Fruit fly (Drosophila melanogaster): ENCODE measurements around the gene hng3.

hng3 gene

dm6 chr3L:718378-718777 is 36.9 kb downstream of the hng3 start:
- TF ChIP-seq Eip78C (GFP tag) (peak; percentile 21), CG32006 (GFP tag; optimal IDR thresholded peaks at IDR 0.05) (peak; percentile 0), Hr39 (GFP tag; optimal IDR thresholded peaks at IDR 0.05) (no peak)

- no peak for TF ChIP-seq Hr4 (GFP tag; optimal IDR thresholded peaks at IDR 0.05)
- TF ChIP-seq Hr38 (GFP tag; optimal IDR thresholded peaks at IDR 0.05) = no peak
- no peak for TF ChIP-seq dac (GFP tag; optimal IDR thresholded peaks at IDR 0.05)
- TF ChIP-seq spab (GFP tag; optimal IDR thresholded peaks at IDR 0.05) = no peak
- no peak for TF ChIP-seq Sox15 (GFP tag; optimal IDR thresholded peaks at IDR 0.05)
- TF ChIP-seq Lpt (GFP tag; optimal IDR thresholded peaks at IDR 0.05) = no peak
- no peak for TF ChIP-seq CG10669 (GFP tag; optimal IDR thresholded peaks at IDR 0.05)
- no peak for TF ChIP-seq Blimp-1 (GFP tag; optimal IDR thresholded peaks at IDR 0.05)
- peak; percentile 13 for TF ChIP-seq Eip75B (GFP tag; optimal IDR thresholded peaks at IDR 0.05)
- TF ChIP-seq fd85E (GFP tag; optimal IDR thresholded peaks at IDR 0.05) = no peak
- TF ChIP-seq Met (GFP tag; optimal IDR thresholded peaks at IDR 0.05) = peak; percentile 5
- no peak for TF ChIP-seq Ets96B (tag; optimal IDR thresholded peaks at IDR 0.05)
- TF ChIP-seq CG6854 (GFP tag; optimal IDR thresholded peaks at IDR 0.05) = no peak
- TF ChIP-seq CG3919 (GFP tag; optimal IDR thresholded peaks at IDR 0.05) = no peak
- TF ChIP-seq CG6808 (GFP tag; optimal IDR thresholded peaks at IDR 0.05) = no peak
- peak; percentile 19 for TF ChIP-seq esn (GFP tag; optimal IDR thresholded peaks at IDR 0.05)
- no peak for TF ChIP-seq CG4318 (GFP tag; optimal IDR thresholded peaks at IDR 0.05)
- no peak for TF ChIP-seq cyc (GFP tag; optimal IDR thresholded peaks at IDR 0.05)
- no peak for TF ChIP-seq CG34406 (GFP tag; optimal IDR thresholded peaks at IDR 0.05)
- no peak for TF ChIP-seq CG11902 (GFP tag; optimal IDR thresholded peaks at IDR 0.05)
- no peak for TF ChIP-seq vri (GFP tag; optimal IDR thresholded peaks at IDR 0.05)
- TF ChIP-seq Gug (GFP tag; IDR thresholded peaks at IDR 0.05) = no peak
- no peak for TF ChIP-seq pdm3 (GFP tag; optimal IDR thresholded peaks at IDR 0.05)
- TF ChIP-seq eg (GFP tag; IDR thresholded peaks at IDR 0.05) = no peak
- no peak for TF ChIP-seq CG3032 (tag; optimal IDR thresholded peaks at IDR 0.05)
- TF ChIP-seq lz (GFP tag; optimal IDR thresholded peaks at IDR 0.05) = no peak
- TF ChIP-seq CG10631 (GFP tag; optimal IDR thresholded peaks at IDR 0.05) = peak; percentile 8
- TF ChIP-seq Smox (GFP tag; optimal IDR thresholded peaks at IDR 0.05) = no peak
- no peak for TF ChIP-seq dsx (GFP tag; optimal IDR thresholded peaks at IDR 0.05; ENCODE audit: poor library complexity, severe bottlenecking)
- no peak for TF ChIP-seq CG15336 (GFP tag; IDR thresholded peaks at IDR 0.05)
- no peak for TF ChIP-seq CG11762 (GFP tag; optimal IDR thresholded peaks at IDR 0.05; ENCODE audit: insufficient read depth)
- TF ChIP-seq CG31627 (GFP tag; optimal IDR thresholded peaks at IDR 0.05) = no peak
- TF ChIP-seq net (GFP tag; optimal IDR thresholded peaks at IDR 0.05) = no peak
- TF ChIP-seq CG8319 (GFP tag; optimal IDR thresholded peaks at IDR 0.05) = no peak
- TF ChIP-seq OdsH (GFP tag; optimal IDR thresholded peaks at IDR 0.05) = no peak
- TF ChIP-seq Eip78C (GFP tag) = peak; percentile 63
- TF ChIP-seq CG16779 (tag; optimal IDR thresholded peaks at IDR 0.05) = no peak
- TF ChIP-seq svp (GFP tag) = peak; percentile 62
- TF ChIP-seq CG8632 (GFP tag; optimal IDR thresholded peaks at IDR 0.05) = no peak
- TF ChIP-seq CG6163 (GFP tag; IDR thresholded peaks at IDR 0.05) = no peak
- no peak for TF ChIP-seq Sox14 (GFP tag; optimal IDR thresholded peaks at IDR 0.05)
- no peak for TF ChIP-seq CG32006 (GFP tag; optimal IDR thresholded peaks at IDR 0.05)
- TF ChIP-seq achi (GFP tag; optimal IDR thresholded peaks at IDR 0.05) = peak; percentile 13
- TF ChIP-seq Eip93F (GFP tag; optimal IDR thresholded peaks at IDR 0.05) = no peak
- TF ChIP-seq CG6276 (GFP tag; optimal IDR thresholded peaks at IDR 0.05) = no peak
- no peak for TF ChIP-seq CG9139 (GFP tag; optimal IDR thresholded peaks at IDR 0.05)
- no peak for TF ChIP-seq fd59A (GFP tag; optimal IDR thresholded peaks at IDR 0.05)
- no peak for TF ChIP-seq CG11294 (GFP tag; IDR thresholded peaks at IDR 0.05)
- no peak for TF ChIP-seq CG7368 (GFP tag; optimal IDR thresholded peaks at IDR 0.05)
- no peak for TF ChIP-seq fkh (GFP tag; optimal IDR thresholded peaks at IDR 0.05)
- TF ChIP-seq CG8119 (GFP tag; IDR thresholded peaks at IDR 0.05) = no peak
Measured at dm6 chr3L:716078-716477, 39.2 kb downstream of the hng3 start.

Measured in whole organism, prepupa.